Fruit fly (Drosophila melanogaster): ENCODE measurements around the gene Pgam5.

Gene Pgam5

DNA sequence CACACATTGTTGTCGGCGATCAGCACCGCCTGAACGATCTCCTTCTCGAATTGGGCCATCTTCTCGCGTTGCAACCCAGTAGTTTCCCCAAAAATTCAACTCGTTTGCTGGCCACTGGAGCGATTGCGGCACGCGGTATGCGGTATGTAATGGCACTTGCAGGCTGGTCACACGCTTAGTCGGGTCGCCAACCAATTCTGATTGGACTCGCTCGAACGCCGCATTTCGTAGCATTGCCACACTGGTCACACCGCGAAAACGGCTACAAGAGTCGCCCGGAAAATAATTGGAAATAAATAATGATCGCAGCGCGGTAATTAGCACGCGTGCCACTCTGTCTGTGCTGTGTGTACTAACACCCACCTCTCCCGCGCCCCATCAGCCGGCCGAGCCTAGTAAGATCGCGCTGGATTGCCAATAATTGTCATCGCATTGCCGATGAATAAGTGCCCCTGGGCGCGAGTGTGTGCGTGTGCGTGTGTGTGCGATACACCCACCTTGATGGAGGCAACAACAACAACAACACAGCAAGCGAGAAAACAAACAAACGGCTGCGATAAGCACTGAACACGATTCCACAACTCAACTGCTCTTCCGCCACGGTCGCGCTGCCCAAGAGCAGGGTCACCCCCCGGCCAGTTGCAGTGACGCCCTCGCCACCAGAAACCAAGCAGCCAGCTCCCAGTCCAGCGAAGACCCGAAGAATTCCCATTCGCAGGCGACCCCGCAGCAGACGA is 49.6 kb upstream of the Pgam5 start, which contains the start of the genes eIF2Bepsilon and Ocrl (continued):
- TF ChIP-seq Myb (GFP tag; optimal IDR thresholded peaks at IDR 0.05), result peak; percentile 86
- TF ChIP-seq her (GFP tag; optimal IDR thresholded peaks at IDR 0.05), result peak; percentile 44
- peak; percentile 62 for TF ChIP-seq Med (GFP tag)
- no peak for TF ChIP-seq ken (GFP tag; IDR thresholded peaks at IDR 0.05)
- TF ChIP-seq Sry-δ (GFP tag; optimal IDR thresholded peaks at IDR 0.05), result peak; percentile 61
- TF ChIP-seq CG2116 (GFP tag; optimal IDR thresholded peaks at IDR 0.05), result peak; percentile 66
- TF ChIP-seq ftz-f1 (GFP tag; optimal IDR thresholded peaks at IDR 0.05), result peak; percentile 81
- TF ChIP-seq Ets97D (GFP tag; optimal IDR thresholded peaks at IDR 0.05), result peak; percentile 49
- TF ChIP-seq unc-4 (GFP tag; IDR thresholded peaks at IDR 0.05; ENCODE audit: partially characterized antibody), result 0 out of 2 replicates have a peak, but pooled peaks have one; percentile 20
- TF ChIP-seq sr (GFP tag; IDR thresholded peaks at IDR 0.05), result peak; percentile 72; the same call in 2 of the 3 replicates
- peak; percentile 1 for TF ChIP-seq CG10979 (tag; optimal IDR thresholded peaks at IDR 0.05)
- peak; percentile 6 for TF ChIP-seq p53 (GFP tag; optimal IDR thresholded peaks at IDR 0.05)
- TF ChIP-seq sug (tag; optimal IDR thresholded peaks at IDR 0.05), result peak; percentile 93
- TF ChIP-seq CG12219 (GFP tag; optimal IDR thresholded peaks at IDR 0.05), result peak; percentile 12
- TF ChIP-seq CG9932 (GFP tag; IDR thresholded peaks at IDR 0.05), result no peak
- no peak for TF ChIP-seq CG12071 (GFP tag; optimal IDR thresholded peaks at IDR 0.05)
- no peak for TF ChIP-seq CG11723 (GFP tag; optimal IDR thresholded peaks at IDR 0.05)
- TF ChIP-seq Elba2 (GFP tag; optimal IDR thresholded peaks at IDR 0.05), result peak; percentile 93
- peak; percentile 92 for TF ChIP-seq CG4617 (GFP tag; optimal IDR thresholded peaks at IDR 0.05; ENCODE audit: borderline replicate concordance)
- no peak for TF ChIP-seq ATbp (GFP tag; optimal IDR thresholded peaks at IDR 0.05)
- TF ChIP-seq fd64A (GFP tag; optimal IDR thresholded peaks at IDR 0.05), result no peak
- peak; percentile 83 for TF ChIP-seq CG15514 (GFP tag; optimal IDR thresholded peaks at IDR 0.05)
- peak; percentile 39; the same call in 1 of the 2 replicates for TF ChIP-seq vvl (GFP tag; IDR thresholded peaks at IDR 0.05)
- TF ChIP-seq dpn (GFP tag; optimal IDR thresholded peaks at IDR 0.05), result no peak
- peak; percentile 82 for TF ChIP-seq HmgZ (tag; optimal IDR thresholded peaks at IDR 0.05)
- TF ChIP-seq Mrtf (GFP tag; IDR thresholded peaks at IDR 0.05), result no peak
- peak; percentile 14 for TF ChIP-seq CG34376 (GFP tag; optimal IDR thresholded peaks at IDR 0.05)
- 0 out of 4 replicates have a peak, but pooled peaks have one; percentile 58 for TF ChIP-seq chinmo (GFP tag; IDR thresholded peaks at IDR 0.05; ENCODE audit: partially characterized antibody)
- no peak for TF ChIP-seq CG11504 (tag; optimal IDR thresholded peaks at IDR 0.05)
- peak; percentile 78 for TF ChIP-seq Neu2 (GFP tag; optimal IDR thresholded peaks at IDR 0.05; ENCODE audit: borderline replicate concordance)
- peak; percentile 77 for TF ChIP-seq CG12659 (GFP tag; optimal IDR thresholded peaks at IDR 0.05)
- TF ChIP-seq dm (GFP tag; optimal IDR thresholded peaks at IDR 0.05), result peak; percentile 55
- peak; percentile 9 for TF ChIP-seq CG10267 (tag; optimal IDR thresholded peaks at IDR 0.05)
- TF ChIP-seq trem (tag; optimal IDR thresholded peaks at IDR 0.05), result peak; percentile 54
- no peak for TF ChIP-seq prd (optimal IDR thresholded peaks at IDR 0.05)
- no peak for TF ChIP-seq prd (GFP tag; IDR thresholded peaks at IDR 0.05)
- TF ChIP-seq CG6272 (GFP tag; IDR thresholded peaks at IDR 0.05), result no peak
- peak; percentile 25 for TF ChIP-seq CG17829 (tag; optimal IDR thresholded peaks at IDR 0.05)
- 0 out of 3 replicates have a peak, but pooled peaks have one; percentile 24 for TF ChIP-seq knrl (GFP tag; IDR thresholded peaks at IDR 0.05; ENCODE audit: partially characterized antibody)
- TF ChIP-seq vnd (GFP tag; IDR thresholded peaks at IDR 0.05; ENCODE audit: partially characterized antibody), result no peak
- peak; percentile 55; the same call in 1 of the 3 replicates for TF ChIP-seq Opbp (GFP tag; IDR thresholded peaks at IDR 0.05; ENCODE audit: partially characterized antibody)
- TF ChIP-seq CG1024 (GFP tag; IDR thresholded peaks at IDR 0.05), result no peak
- TF ChIP-seq kay (GFP tag; optimal IDR thresholded peaks at IDR 0.05), result peak; percentile 27
- TF ChIP-seq Pdp1 (GFP tag; optimal IDR thresholded peaks at IDR 0.05), result peak in 1 of 2 experiments; percentile 55
- no peak for TF ChIP-seq Gsc (GFP tag; IDR thresholded peaks at IDR 0.05)
- TF ChIP-seq Abd-B (GFP tag; optimal IDR thresholded peaks at IDR 0.05), result no peak
- TF ChIP-seq phol (tag; optimal IDR thresholded peaks at IDR 0.05), result peak; percentile 49
- TF ChIP-seq YL-1 (GFP tag; optimal IDR thresholded peaks at IDR 0.05), result peak; percentile 73

Data from whole organism, embryonic.